Fruit fly (Drosophila melanogaster): ENCODE data around the gene Parg.
A peak's percentile ranks its signal among the peaks of the same experiment; 100 is the strongest.

The Parg gene

DNA sequence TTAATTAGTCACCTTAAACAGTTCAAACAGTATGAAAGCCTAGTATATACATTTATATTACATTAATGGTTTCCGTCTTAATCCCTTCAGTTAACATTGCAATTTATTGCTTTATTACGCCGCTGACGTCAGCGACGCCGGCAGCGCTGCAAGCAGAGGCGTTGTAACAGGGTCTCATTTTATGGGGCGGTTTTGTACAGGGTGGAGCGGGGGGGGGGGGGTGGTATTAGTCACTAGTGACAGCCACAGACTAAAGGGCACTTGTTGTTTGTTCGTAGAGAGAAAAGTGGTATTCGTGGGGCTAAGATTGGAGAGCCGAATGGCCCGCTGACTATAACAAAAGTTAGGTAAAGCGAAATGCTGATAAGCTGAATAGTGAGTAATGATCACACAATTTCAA is 4.2 kb upstream of the Parg start:
- TF ChIP-seq rgr (GFP tag; optimal IDR thresholded peaks at IDR 0.05) (no peak), CG9705 (GFP tag; optimal IDR thresholded peaks at IDR 0.05) (no peak), dmrt93B (GFP tag; optimal IDR thresholded peaks at IDR 0.05) (no peak), pan (optimal IDR thresholded peaks at IDR 0.05) (no peak), OdsH (GFP tag; optimal IDR thresholded peaks at IDR 0.05) (no peak), N (GFP tag; optimal IDR thresholded peaks at IDR 0.05) (no peak), br (GFP tag; optimal IDR thresholded peaks at IDR 0.05) (no peak), Dfd (GFP tag; optimal IDR thresholded peaks at IDR 0.05) (no peak), Vsx2 (GFP tag; optimal IDR thresholded peaks at IDR 0.05; ENCODE audit: partially characterized antibody) (no peak), fru (GFP tag; optimal IDR thresholded peaks at IDR 0.05) (no peak)

dm6 chrX:3674829-3675228 is 3.5 kb upstream of the Parg start:
- TF ChIP-seq CG32264 (GFP tag; optimal IDR thresholded peaks at IDR 0.05) (no peak), Abd-B (GFP tag; optimal IDR thresholded peaks at IDR 0.05) (no peak), Hr83 (GFP tag; optimal IDR thresholded peaks at IDR 0.05; ENCODE audit: poor library complexity, severe bottlenecking) (no peak), Jra (GFP tag; optimal IDR thresholded peaks at IDR 0.05) (no peak), sv (GFP tag; optimal IDR thresholded peaks at IDR 0.05) (no peak), Hnf4 (GFP tag; optimal IDR thresholded peaks at IDR 0.05) (no peak), HLH106 (tag; optimal IDR thresholded peaks at IDR 0.05) (no peak), tai (GFP tag; optimal IDR thresholded peaks at IDR 0.05) (no peak), Dfd (GFP tag; optimal IDR thresholded peaks at IDR 0.05) (no peak), Hr78 (GFP tag; optimal IDR thresholded peaks at IDR 0.05) (no peak)

DNA sequence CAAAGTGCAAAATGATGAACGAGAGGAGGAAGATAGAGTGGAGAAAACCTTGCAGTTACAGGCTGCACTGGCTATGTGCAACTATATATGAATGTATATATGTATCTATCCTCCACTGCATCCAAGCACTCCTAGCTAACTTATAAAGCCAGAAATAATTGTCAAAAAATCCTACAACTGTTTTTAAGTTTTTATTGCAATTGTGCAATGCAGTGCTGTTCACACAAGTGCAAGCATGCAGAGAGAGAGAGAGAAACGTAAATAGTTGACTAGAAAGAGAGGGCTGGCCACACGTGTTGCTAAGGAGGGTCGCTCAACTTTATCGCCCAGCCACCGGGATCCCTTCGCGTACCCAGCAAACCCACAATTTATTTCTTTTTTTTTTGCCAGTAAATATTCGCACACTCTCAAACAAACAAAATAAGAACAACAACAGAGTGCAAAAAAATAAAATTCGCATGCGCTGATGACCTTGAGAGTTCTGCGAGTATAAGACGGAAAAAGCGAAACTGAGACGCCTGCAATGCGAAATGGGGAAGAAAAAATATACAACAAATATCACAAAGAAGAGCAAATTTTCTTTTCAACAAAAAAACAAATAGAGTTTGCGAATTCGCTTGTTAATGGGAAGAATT is 2.5 kb upstream of the Parg start:
- TF ChIP-seq psq (GFP tag; optimal IDR thresholded peaks at IDR 0.05) (peak; percentile 73), CG9705 (GFP tag; optimal IDR thresholded peaks at IDR 0.05) (no peak), woc (GFP tag; optimal IDR thresholded peaks at IDR 0.05) (peak; percentile 49), dmrt93B (GFP tag; optimal IDR thresholded peaks at IDR 0.05) (peak; percentile 9), ey (GFP tag; optimal IDR thresholded peaks at IDR 0.05) (peak; percentile 80), Sp1 (GFP tag; optimal IDR thresholded peaks at IDR 0.05) (peak; percentile 16), br (GFP tag; optimal IDR thresholded peaks at IDR 0.05) (peak; percentile 75), HLH106 (tag; optimal IDR thresholded peaks at IDR 0.05) (peak; percentile 38), Jra (GFP tag; optimal IDR thresholded peaks at IDR 0.05) (peak; percentile 28), foxo (GFP tag; optimal IDR thresholded peaks at IDR 0.05) (peak in 1 of 2 experiments; percentile 67), usp (GFP tag; optimal IDR thresholded peaks at IDR 0.05) (no peak), h (GFP tag; optimal IDR thresholded peaks at IDR 0.05) (peak; percentile 65), Rel (GFP tag; optimal IDR thresholded peaks at IDR 0.05) (no peak), Rel (tag; optimal IDR thresholded peaks at IDR 0.05) (no peak), N (GFP tag; optimal IDR thresholded peaks at IDR 0.05) (no peak), CrebA (GFP tag; optimal IDR thresholded peaks at IDR 0.05; ENCODE audit: borderline replicate concordance) (peak; percentile 10), rgr (GFP tag; optimal IDR thresholded peaks at IDR 0.05) (peak; percentile 75), jim (GFP tag; optimal IDR thresholded peaks at IDR 0.05) (no peak), OdsH (GFP tag; optimal IDR thresholded peaks at IDR 0.05) (peak; percentile 62), Hnf4 (GFP tag; optimal IDR thresholded peaks at IDR 0.05) (peak; percentile 44), sage (GFP tag; optimal IDR thresholded peaks at IDR 0.05) (no peak), fru (GFP tag; optimal IDR thresholded peaks at IDR 0.05) (peak; percentile 76)

dm6 chrX:3672095-3672995 is 1.0 kb upstream of the Parg start:
- TF ChIP-seq Jra (GFP tag; optimal IDR thresholded peaks at IDR 0.05), result peak; percentile 38
- TF ChIP-seq Sp1 (GFP tag; optimal IDR thresholded peaks at IDR 0.05), result peak; percentile 76
- peak; percentile 81 for TF ChIP-seq HLH106 (tag; optimal IDR thresholded peaks at IDR 0.05)
- TF ChIP-seq br (GFP tag; optimal IDR thresholded peaks at IDR 0.05), result peak; percentile 86
- peak; percentile 4 for TF ChIP-seq CG9705 (GFP tag; optimal IDR thresholded peaks at IDR 0.05)
- no peak for TF ChIP-seq Dfd (GFP tag; optimal IDR thresholded peaks at IDR 0.05)
- peak; percentile 46 for TF ChIP-seq dmrt93B (GFP tag; optimal IDR thresholded peaks at IDR 0.05)
- peak; percentile 62 for TF ChIP-seq Hnf4 (GFP tag; optimal IDR thresholded peaks at IDR 0.05)
- TF ChIP-seq OdsH (GFP tag; optimal IDR thresholded peaks at IDR 0.05), result peak; percentile 73
- TF ChIP-seq h (GFP tag; optimal IDR thresholded peaks at IDR 0.05), result peak; percentile 82
- TF ChIP-seq CrebA (GFP tag; optimal IDR thresholded peaks at IDR 0.05; ENCODE audit: borderline replicate concordance), result peak; percentile 70
- TF ChIP-seq lola (GFP tag; optimal IDR thresholded peaks at IDR 0.05), result no peak
- TF ChIP-seq foxo (GFP tag; optimal IDR thresholded peaks at IDR 0.05), result peak; percentile 23 to 83
- peak; percentile 90 for TF ChIP-seq Dif (GFP tag; optimal IDR thresholded peaks at IDR 0.05; ENCODE audit: partially characterized antibody)
- no peak for TF ChIP-seq Myc (optimal IDR thresholded peaks at IDR 0.05)
- TF ChIP-seq N (GFP tag; optimal IDR thresholded peaks at IDR 0.05), result no peak
- TF ChIP-seq jim (GFP tag; optimal IDR thresholded peaks at IDR 0.05), result no peak
- peak; percentile 24 for TF ChIP-seq Rel (GFP tag; optimal IDR thresholded peaks at IDR 0.05)
- peak; percentile 56 for TF ChIP-seq Rel (tag; optimal IDR thresholded peaks at IDR 0.05)
- TF ChIP-seq GATAd (GFP tag; optimal IDR thresholded peaks at IDR 0.05), result peak; percentile 64
- TF ChIP-seq ey (GFP tag; optimal IDR thresholded peaks at IDR 0.05), result peak; percentile 89
- TF ChIP-seq brk (GFP tag; optimal IDR thresholded peaks at IDR 0.05), result peak; percentile 4
- peak; percentile 62 for TF ChIP-seq CG32264 (GFP tag; optimal IDR thresholded peaks at IDR 0.05)
- peak; percentile 73 for TF ChIP-seq psq (GFP tag; optimal IDR thresholded peaks at IDR 0.05)
- TF ChIP-seq fru (GFP tag; optimal IDR thresholded peaks at IDR 0.05), result peak; percentile 86
- no peak for TF ChIP-seq Hr83 (GFP tag; optimal IDR thresholded peaks at IDR 0.05; ENCODE audit: poor library complexity, severe bottlenecking)
- TF ChIP-seq dsf (GFP tag; optimal IDR thresholded peaks at IDR 0.05; ENCODE audit: borderline replicate concordance), result no peak
- peak; percentile 22 for TF ChIP-seq Mio (GFP tag; optimal IDR thresholded peaks at IDR 0.05)
